Fruit fly (Drosophila melanogaster) whole organism, embryonic: ENCODE results near the gene Oatp26F.

Experiments
- CG16813 ChIP-seq: fragments of 200-800 bp; sonication (Bioruptor generic); IDR thresholded peaks from 3 replicates; pipeline ENCODE4 v1.3.6; 2022; ENCODE audit warnings: missing biosample characterization, missing genetic modification characterization; ENCODE audit not compliant: partially characterized antibody
- CG43689 ChIP-seq: fragments of 200-800 bp; sonication (Bioruptor generic); IDR thresholded peaks from 2 replicates; pipeline ENCODE4 v1.3.6; 2022; ENCODE audit warnings: missing biosample characterization, missing genetic modification characterization
- CG7786 ChIP-seq: fragments of 200-800 bp; sonication (Bioruptor generic); optimal IDR thresholded peaks from 2 replicates; lab custom pipeline; 2016; ENCODE audit warnings: missing biosample characterization, missing genetic modification characterization
- NC2α ChIP-seq: fragments of 200-800 bp; sonication (Bioruptor generic); optimal IDR thresholded peaks from 2 replicates; lab custom pipeline; 2016; ENCODE audit warnings: missing biosample characterization, missing genetic modification characterization
- PHDP ChIP-seq: fragments of 200-800 bp; sonication (Bioruptor generic); optimal IDR thresholded peaks from 3 replicates; lab custom pipeline; 2018; ENCODE audit warnings: missing biosample characterization, mild to moderate bottlenecking, missing genetic modification characterization, moderate library complexity
- cas ChIP-seq: fragments of 200-800 bp; sonication (Bioruptor generic); IDR thresholded peaks from 2 replicates; pipeline ENCODE4 v1.3.6; 2022; ENCODE audit warnings: missing biosample characterization, missing genetic modification characterization
- slp2 ChIP-seq: fragments of 200-800 bp; sonication (Bioruptor generic); optimal IDR thresholded peaks from 2 replicates; lab custom pipeline; 2016; ENCODE audit warnings: missing biosample characterization, missing genetic modification characterization
- wor ChIP-seq: fragments of 200-800 bp; sonication (Bioruptor generic); IDR thresholded peaks from 2 replicates; pipeline ENCODE4 v1.3.6; 2022; ENCODE audit warnings: missing biosample characterization, missing genetic modification characterization

DNA sequence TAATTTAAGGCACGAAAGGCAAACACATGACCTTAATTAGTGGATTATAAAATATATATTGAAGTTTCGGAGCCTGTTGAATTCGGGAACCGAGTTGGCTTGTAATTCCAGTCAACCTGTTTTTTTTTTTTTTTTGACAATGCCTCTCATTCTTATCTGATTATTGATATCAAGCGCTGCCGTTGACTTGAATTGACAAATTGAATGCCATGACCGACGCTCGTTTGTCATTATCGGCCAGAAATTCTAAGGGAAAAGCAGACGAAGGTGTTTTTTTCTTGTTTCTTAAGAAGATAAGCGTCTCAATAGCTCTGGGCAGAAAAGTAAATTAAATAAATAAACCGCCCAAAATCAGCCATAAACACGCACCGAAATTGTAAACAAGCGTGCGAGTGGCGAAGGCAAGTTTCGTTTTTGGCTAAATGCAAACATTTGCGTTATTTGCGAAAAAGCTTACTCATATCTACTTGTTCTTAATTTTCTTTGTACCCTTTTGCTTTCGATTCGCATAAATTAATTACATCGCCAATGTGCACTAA is 11.1 kb upstream of the Oatp26F start:
- TF ChIP-seq CG7786 (GFP tag; lab: Kevin White, UChicago): no peak
- TF ChIP-seq slp2: no peak
- TF ChIP-seq CG43689 (GFP tag; lab: Robert Waterston, UW): no peak
- TF ChIP-seq CG16813: no peak
- no peak for TF ChIP-seq cas
- TF ChIP-seq NC2α (GFP tag; lab: Kevin White, UChicago): no peak
- TF ChIP-seq wor (GFP tag; lab: Robert Waterston, UW): no peak
- no peak for TF ChIP-seq PHDP
